Fruit fly (Drosophila melanogaster): ENCODE results near the gene Gr28a.

DNA sequence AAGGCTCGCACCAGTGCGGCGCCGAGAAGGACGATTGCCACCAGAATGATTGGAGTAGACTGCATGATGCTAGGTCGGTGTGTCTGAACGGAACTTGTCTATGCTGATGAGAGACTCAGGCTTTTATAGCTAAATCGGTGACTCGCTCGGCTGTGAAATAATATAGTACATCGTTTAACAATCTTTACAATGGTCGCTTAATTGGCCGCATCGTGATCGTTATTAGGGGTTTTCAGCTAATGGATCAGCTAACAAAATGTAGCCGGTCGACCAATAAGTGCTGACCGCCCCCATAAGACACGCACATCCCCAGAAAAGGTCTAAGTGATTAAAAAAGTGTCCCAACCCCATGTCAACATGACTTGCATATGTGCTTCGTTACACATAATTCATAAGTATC lies 43.3 kb upstream of the Gr28a start, which contains the start of gene Obp28a:
- TF ChIP-seq CTCF (optimal IDR thresholded peaks at IDR 0.05), result no peak
- no peak for TF ChIP-seq CG8478 (optimal IDR thresholded peaks at IDR 0.05)

All from S2 (cell line).